Worm (Caenorhabditis elegans) whole organism, L4/young adult: ENCODE measurements around the gene srm-5.

Experiments
- W03F9.2 ChIP-seq: fragments of 150-350 bp; optimal IDR thresholded peaks from 2 replicates; lab custom pipeline; 2014; ENCODE audit warnings: missing biosample characterization, missing genetic modification characterization
- him-1 ChIP-seq: sonication (generic microtip); optimal IDR thresholded peaks from 2 replicates; lab custom pipeline; 2016; ENCODE audit warnings: missing genotype, missing genetic modification reagents, missing genetic modification characterization, missing compliant biosample characterization

DNA sequence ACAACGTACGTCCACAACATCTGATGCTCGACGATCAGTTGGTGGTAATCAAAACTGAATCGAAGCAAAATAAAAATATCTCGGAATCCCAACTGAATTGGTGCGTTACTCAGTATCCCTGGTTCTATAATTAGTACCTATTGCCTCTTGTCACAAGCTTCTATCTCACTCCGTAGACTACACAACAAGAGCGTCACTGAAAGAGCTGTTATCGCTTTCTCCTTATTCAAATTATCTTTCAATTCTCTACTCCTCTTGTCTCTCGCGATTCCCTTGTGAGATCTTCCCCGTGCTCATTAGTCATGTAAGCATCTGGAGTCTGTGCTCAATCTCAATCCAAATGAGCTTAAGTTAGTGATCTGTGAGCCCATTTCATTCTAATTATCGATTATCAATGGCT is 1.7 kb downstream of the srm-5 start, which contains the start of gene srm-6:
- TF ChIP-seq W03F9.2: no peak
- TF ChIP-seq him-1 (tag; lab: Kevin White, UChicago): no peak
